Fruit fly (Drosophila melanogaster) whole organism, adult: ENCODE measurements around the gene Hcs.

ENCODE experiments used
- CG1620 ChIP-seq: fragments of 200-800 bp; sonication (Bioruptor generic); optimal IDR thresholded peaks from 2 replicates; lab custom pipeline; 2016; ENCODE audit warnings: missing biosample characterization, missing genetic modification characterization
- Clk ChIP-seq: fragments of 200-800 bp; sonication (Bioruptor generic); optimal IDR thresholded peaks from 2 replicates; lab custom pipeline; 2017; ENCODE audit warnings: missing biosample characterization, missing genetic modification characterization
- bab1 ChIP-seq: fragments of 200-800 bp; sonication (Bioruptor generic); optimal IDR thresholded peaks from 3 replicates; lab custom pipeline; 2019; ENCODE audit warnings: missing biosample characterization, mild to moderate bottlenecking, missing genetic modification characterization, moderate library complexity
- cic ChIP-seq: fragments of 200-800 bp; sonication (Bioruptor generic); optimal IDR thresholded peaks from 2 replicates; lab custom pipeline; 2017; ENCODE audit warnings: missing biosample characterization, mild to moderate bottlenecking, missing genetic modification characterization, moderate library complexity
- kay ChIP-seq: fragments of 200-800 bp; sonication (Bioruptor generic); peaks from one replicate; lab custom pipeline; 2016; ENCODE audit warnings: missing biosample characterization, missing genetic modification characterization, borderline replicate concordance
- ovo ChIP-seq: fragments of 200-800 bp; sonication (Bioruptor generic); optimal IDR thresholded peaks from 2 replicates; lab custom pipeline; 2016; ENCODE audit warnings: missing biosample characterization, missing genetic modification characterization
- pad ChIP-seq: fragments of 200-800 bp; sonication (Bioruptor generic); optimal IDR thresholded peaks from 3 replicates; lab custom pipeline; 2017; ENCODE audit warnings: missing biosample characterization, missing genetic modification characterization, mild to moderate bottlenecking, moderate library complexity, missing genetic modification reagents
- tj ChIP-seq: fragments of 200-800 bp; sonication (Bioruptor generic); optimal IDR thresholded peaks from 3 replicates; lab custom pipeline; 2017; ENCODE audit warnings: missing biosample characterization, mild to moderate bottlenecking, missing genetic modification characterization, moderate library complexity
- toe ChIP-seq: fragments of 200-800 bp; sonication (Bioruptor generic); optimal IDR thresholded peaks from 2 replicates; lab custom pipeline; 2016; ENCODE audit warnings: missing biosample characterization, missing genetic modification characterization

DNA sequence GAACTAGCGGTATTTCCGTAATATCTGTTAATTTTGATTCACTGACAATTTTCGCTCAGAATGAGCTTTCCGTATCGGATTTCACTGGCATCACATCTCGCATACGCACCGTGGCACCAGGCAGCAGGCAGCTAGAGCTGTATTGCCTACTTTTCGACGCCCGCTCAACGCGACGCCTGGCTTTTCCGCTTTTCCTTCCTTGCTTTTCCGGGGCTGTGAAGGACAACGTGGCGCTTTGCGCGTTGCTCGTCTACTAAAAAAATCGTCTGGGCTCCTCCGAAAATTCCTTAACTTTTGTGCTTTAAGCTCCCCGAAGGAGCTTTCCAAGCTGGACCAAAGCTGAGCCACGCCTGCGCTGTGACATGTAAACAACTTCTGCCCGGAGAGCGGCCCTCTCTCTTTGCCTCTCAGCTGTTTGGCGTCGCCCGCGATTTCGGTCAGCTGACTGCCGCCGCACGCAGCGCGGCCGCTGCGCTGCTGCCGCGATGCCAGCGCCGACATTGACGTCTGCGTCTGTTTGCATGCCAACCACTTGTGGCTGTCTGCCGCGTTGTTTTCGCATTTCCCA lies 48.5 kb downstream of the Hcs start, which contains the start of the genes CG43845 and Nmdar1:
- TF ChIP-seq ovo (GFP tag; lab: Kevin White, UChicago) (no peak), toe (no peak), cic (GFP tag; lab: Kevin White, UChicago) (peak; percentile 3), pad (GFP tag; lab: Kevin White, UChicago) (no peak), bab1 (GFP tag; lab: Kevin White, UChicago) (no peak), CG1620 (GFP tag; lab: Kevin White, UChicago) (no peak), tj (no peak), kay (no peak), Clk (GFP tag; lab: Kevin White, UChicago) (no peak)
